Fruit fly (Drosophila melanogaster) whole organism, wandering third instar larva: Measurements from ENCODE around the gene Bmcp.

ENCODE experiments used
- CG32264 ChIP-seq: fragments of 200-800 bp; sonication (Bioruptor generic); optimal IDR thresholded peaks from 2 replicates; lab custom pipeline; 2016; ENCODE audit warnings: missing biosample characterization, missing genetic modification characterization
- CrebA ChIP-seq: fragments of 200-800 bp; sonication (Bioruptor generic); optimal IDR thresholded peaks from 2 replicates; lab custom pipeline; 2016; ENCODE audit warnings: missing biosample characterization, mild to moderate bottlenecking, missing genetic modification characterization, borderline replicate concordance
- Dfd ChIP-seq: fragments of >200 bp; optimal IDR thresholded peaks from 2 replicates; lab custom pipeline; 2017; ENCODE audit warnings: missing biosample characterization, missing genetic modification characterization
- Sp1 ChIP-seq: fragments of 200-800 bp; sonication (Bioruptor generic); optimal IDR thresholded peaks from 3 replicates; lab custom pipeline; 2019; ENCODE audit warnings: missing biosample characterization, mild to moderate bottlenecking, missing genetic modification characterization, moderate library complexity
- Vsx2 ChIP-seq: fragments of 200-300, 225-300 bp; sonication (Bioruptor generic); optimal IDR thresholded peaks from 2 replicates; lab custom pipeline; 2018; ENCODE audit warnings: missing biosample characterization, missing genetic modification characterization; ENCODE audit not compliant: partially characterized antibody
- h ChIP-seq: fragments of 200-800 bp; sonication (Bioruptor generic); optimal IDR thresholded peaks from 3 replicates; lab custom pipeline; 2016; ENCODE audit warnings: missing biosample characterization, mild to moderate bottlenecking, missing genetic modification characterization
- jim ChIP-seq: fragments of 175-275, 200-325 bp; sonication (Bioruptor generic); optimal IDR thresholded peaks from 2 replicates; lab custom pipeline; 2016; ENCODE audit warnings: missing biosample characterization, mild to moderate bottlenecking, missing genetic modification characterization

dm6 chr3L:11764930-11765329, 44.2 kb downstream of the Bmcp start:
- TF ChIP-seq h (GFP tag; lab: Kevin White, UChicago): no peak
- no peak for TF ChIP-seq CG32264 (GFP tag; lab: Kevin White, UChicago)
- peak; percentile 74 for TF ChIP-seq Dfd
- TF ChIP-seq Vsx2 (GFP tag; lab: Kevin White, UChicago): no peak
- TF ChIP-seq CrebA (GFP tag; lab: Kevin White, UChicago): no peak
- TF ChIP-seq Sp1 (GFP tag; lab: Kevin White, UChicago): no peak
- TF ChIP-seq jim: no peak
